Worm (Caenorhabditis elegans) whole organism, young adult: Measurements from ENCODE around the gene rpt-3.

Source experiments
- B0336.3 ChIP-seq: fragments of 200-800 bp; sonication (Bioruptor generic); IDR thresholded peaks from 2 replicates; pipeline ENCODE4 v1.3.6; 2022; ENCODE audit warnings: missing genetic modification characterization, missing compliant biosample characterization
- C06A6.2 ChIP-seq: fragments of 200-800 bp; sonication (Bioruptor generic); conservative IDR thresholded peaks from 2 replicates; pipeline ENCODE4 v1.3.6; 2022; ENCODE audit warnings: missing genetic modification characterization, missing compliant biosample characterization
- F22D6.2 ChIP-seq: sonication (generic microtip); optimal IDR thresholded peaks from 2 replicates; lab custom pipeline; 2016; ENCODE audit warnings: mild to moderate bottlenecking, missing genetic modification characterization, missing compliant biosample characterization
- F33H1.4 ChIP-seq: fragments of 200-800 bp; sonication (Bioruptor generic); IDR thresholded peaks from 2 replicates; pipeline ENCODE4 v1.3.6; 2022; ENCODE audit warnings: missing genetic modification reagents, missing genetic modification characterization, missing compliant biosample characterization
- F52B5.7 ChIP-seq: sonication (generic microtip); optimal IDR thresholded peaks from 2 replicates; lab custom pipeline; 2016; ENCODE audit warnings: mild to moderate bottlenecking, missing genetic modification characterization, missing compliant biosample characterization
- K12H6.12 ChIP-seq: fragments of 200-800 bp; sonication (Bioruptor generic); optimal IDR thresholded peaks from 2 replicates; lab custom pipeline; 2018; ENCODE audit warnings: mild to moderate bottlenecking, missing genetic modification characterization, missing compliant biosample characterization
- Y53G8AR.9 ChIP-seq: fragments of 200-800 bp; sonication (Bioruptor generic); conservative IDR thresholded peaks from 2 replicates; pipeline ENCODE4 v1.3.6; 2022; ENCODE audit warnings: missing genetic modification reagents, missing genetic modification characterization, missing compliant biosample characterization
- Y79H2A.3 ChIP-seq: fragments of 200-800 bp; sonication (Bioruptor generic); conservative IDR thresholded peaks from 2 replicates; pipeline ENCODE4 v1.3.6; 2022; ENCODE audit warnings: missing genetic modification reagents, missing genetic modification characterization, missing compliant biosample characterization
- atf-7 ChIP-seq: sonication (generic microtip); optimal IDR thresholded peaks from 2 replicates; lab custom pipeline; 2017; ENCODE audit warnings: mild to moderate bottlenecking, missing genetic modification characterization, missing compliant biosample characterization
- attf-6 ChIP-seq: fragments of 200-800 bp; sonication (Bioruptor generic); IDR thresholded peaks from 2 replicates; pipeline ENCODE4 v1.3.6; 2022; ENCODE audit warnings: missing genetic modification reagents, missing genetic modification characterization, missing compliant biosample characterization
- ccch-3 ChIP-seq: fragments of 200-800 bp; sonication (Bioruptor generic); optimal IDR thresholded peaks from 2 replicates; lab custom pipeline; 2018; ENCODE audit warnings: mild to moderate bottlenecking, missing genetic modification characterization, missing compliant biosample characterization
- cebp-1 ChIP-seq, 2 experiments: fragments of 200-800 bp in 1 of 2; sonication (Bioruptor generic) in 1 of 2; sonication (generic microtip) in 1 of 2; IDR thresholded peaks in 1 of 2; optimal IDR thresholded peaks in 1 of 2; 2 replicates each; pipeline versions ENCODE4 v1.3.6 to Lab custom; 2017 to 2022; ENCODE audit warnings: missing compliant biosample characterization in 2 of 2, missing genetic modification characterization in 2 of 2, mild to moderate bottlenecking in 1 of 2, missing genetic modification reagents in 1 of 2, moderate library complexity in 1 of 2
- dox-1 ChIP-seq: fragments of 200-800 bp; sonication (Bioruptor generic); IDR thresholded peaks from 2 replicates; pipeline ENCODE4 v1.3.6; 2022; ENCODE audit warnings: missing genetic modification reagents, missing genetic modification characterization, missing compliant biosample characterization
- dpff-1 ChIP-seq: sonication (generic microtip); optimal IDR thresholded peaks from 2 replicates; lab custom pipeline; 2017; ENCODE audit warnings: mild to moderate bottlenecking, missing genetic modification characterization, missing compliant biosample characterization
- efl-1 ChIP-seq: fragments of 150-350 bp; optimal IDR thresholded peaks from 2 replicates; lab custom pipeline; 2014; ENCODE audit warnings: missing biosample characterization, missing genetic modification reagents, missing genetic modification characterization
- egl-44 ChIP-seq: fragments of 200-800 bp; sonication (Bioruptor generic); IDR thresholded peaks from 2 replicates; pipeline ENCODE4 v1.3.6; 2022; ENCODE audit warnings: missing genetic modification reagents, missing genetic modification characterization, missing compliant biosample characterization
- him-1 ChIP-seq: sonication (generic microtip); optimal IDR thresholded peaks from 2 replicates; lab custom pipeline; 2016; ENCODE audit warnings: missing genotype, missing genetic modification reagents, missing genetic modification characterization, missing compliant biosample characterization
- hmg-1.2 ChIP-seq: fragments of 200-800 bp; sonication (Bioruptor generic); IDR thresholded peaks from 2 replicates; pipeline ENCODE4 v1.3.6; 2022; ENCODE audit warnings: missing genetic modification reagents, missing genetic modification characterization, missing compliant biosample characterization
- let-526 ChIP-seq: fragments of 200-800 bp; sonication (Bioruptor generic); IDR thresholded peaks from 2 replicates; pipeline ENCODE4 v1.3.6; 2022; ENCODE audit warnings: missing genetic modification reagents, missing genetic modification characterization, missing compliant biosample characterization
- let-607 ChIP-seq, 2 experiments: fragments of 200-800 bp in 1 of 2; sonication (Bioruptor generic) in 1 of 2; sonication (generic microtip) in 1 of 2; optimal IDR thresholded peaks; 2 replicates each; lab custom pipeline; 2016 to 2018; ENCODE audit warnings: mild to moderate bottlenecking in 2 of 2, missing compliant biosample characterization in 2 of 2, missing genetic modification characterization in 2 of 2, moderate library complexity in 2 of 2, missing genotype in 1 of 2
- lin-26 ChIP-seq: fragments of 200-800 bp; sonication (Bioruptor generic); IDR thresholded peaks from 2 replicates; pipeline ENCODE4 v1.3.6; 2022; ENCODE audit warnings: missing genetic modification reagents, missing genetic modification characterization, missing compliant biosample characterization
- lin-35 ChIP-seq, 3 experiments: fragments of 150-350 bp in 2 of 3; sonication (generic microtip) in 1 of 3; optimal IDR thresholded peaks; 2 replicates each; lab custom pipeline; 2014 to 2018; ENCODE audit warnings: missing biosample characterization in 3 of 3, missing genetic modification characterization in 3 of 3, missing genetic modification reagents in 3 of 3
- lin-40 ChIP-seq: sonication (generic microtip); optimal IDR thresholded peaks from 2 replicates; lab custom pipeline; 2016; ENCODE audit warnings: missing genetic modification characterization, mild to moderate bottlenecking, missing compliant biosample characterization, missing genotype, missing genetic modification reagents
- lin-54 ChIP-seq: fragments of 200-800 bp; sonication (Bioruptor generic); optimal IDR thresholded peaks from 2 replicates; lab custom pipeline; 2018; ENCODE audit warnings: mild to moderate bottlenecking, missing genetic modification characterization, missing compliant biosample characterization
- mcd-1 ChIP-seq: fragments of 200-800 bp; sonication (Bioruptor generic); IDR thresholded peaks from 2 replicates; pipeline ENCODE4 v1.3.6; 2022; ENCODE audit warnings: missing genetic modification reagents, missing genetic modification characterization, missing compliant biosample characterization
- mxl-1 ChIP-seq: sonication (generic microtip); optimal IDR thresholded peaks from 2 replicates; lab custom pipeline; 2016; ENCODE audit warnings: missing genetic modification characterization, missing compliant biosample characterization
- nhr-179 ChIP-seq: sonication (generic microtip); optimal IDR thresholded peaks from 2 replicates; lab custom pipeline; 2016; ENCODE audit warnings: mild to moderate bottlenecking, missing genetic modification characterization, missing compliant biosample characterization
- nhr-80 ChIP-seq: sonication (generic microtip); optimal IDR thresholded peaks from 2 replicates; lab custom pipeline; 2016; ENCODE audit warnings: missing genetic modification characterization, missing compliant biosample characterization
- pha-4 ChIP-seq: fragments of 150-350 bp; sonication (generic microtip); optimal IDR thresholded peaks from 2 replicates; lab custom pipeline; 2014; ENCODE audit warnings: missing biosample characterization, missing genetic modification reagents, missing genetic modification characterization
- repo-1 ChIP-seq: sonication (generic microtip); optimal IDR thresholded peaks from 2 replicates; lab custom pipeline; 2017; ENCODE audit warnings: mild to moderate bottlenecking, missing genetic modification characterization, missing compliant biosample characterization
- rpc-1 ChIP-seq, 2 experiments: fragments of 150-350 bp in 1 of 2; sonication (generic microtip) in 1 of 2; optimal IDR thresholded peaks; 2 replicates each; lab custom pipeline; 2014 to 2018; ENCODE audit warnings: missing biosample characterization in 1 of 2, missing genetic modification characterization in 1 of 2, missing genetic modification reagents in 1 of 2, missing genotype in 1 of 2
- snpc-3.4 ChIP-seq: sonication (generic microtip); optimal IDR thresholded peaks from 2 replicates; lab custom pipeline; 2017; ENCODE audit warnings: missing genetic modification characterization, mild to moderate bottlenecking, missing compliant biosample characterization, antibody characterized with exemption, moderate library complexity, missing genotype, missing genetic modification reagents
- somi-1 ChIP-seq: fragments of 200-800 bp; sonication (Bioruptor generic); optimal IDR thresholded peaks from 2 replicates; lab custom pipeline; 2018; ENCODE audit warnings: mild to moderate bottlenecking, missing genetic modification characterization, missing compliant biosample characterization
- tbx-9 ChIP-seq: sonication (generic microtip); optimal IDR thresholded peaks from 2 replicates; lab custom pipeline; 2016; ENCODE audit warnings: borderline replicate concordance, missing genetic modification characterization, inconsistent platforms, missing compliant biosample characterization
- tlf-1 ChIP-seq: fragments of 200-800 bp; sonication (Bioruptor generic); optimal IDR thresholded peaks from 2 replicates; lab custom pipeline; 2018; ENCODE audit warnings: mild to moderate bottlenecking, missing genetic modification characterization, missing compliant biosample characterization
- zim-3 ChIP-seq: sonication (generic microtip); optimal IDR thresholded peaks from 2 replicates; lab custom pipeline; 2017; ENCODE audit warnings: mild to moderate bottlenecking, missing genetic modification characterization, moderate library complexity, missing compliant biosample characterization
- ztf-26 ChIP-seq: sonication (generic microtip); optimal IDR thresholded peaks from 2 replicates; lab custom pipeline; 2017; ENCODE audit warnings: missing genetic modification characterization, missing compliant biosample characterization

The rpt-3 gene

DNA sequence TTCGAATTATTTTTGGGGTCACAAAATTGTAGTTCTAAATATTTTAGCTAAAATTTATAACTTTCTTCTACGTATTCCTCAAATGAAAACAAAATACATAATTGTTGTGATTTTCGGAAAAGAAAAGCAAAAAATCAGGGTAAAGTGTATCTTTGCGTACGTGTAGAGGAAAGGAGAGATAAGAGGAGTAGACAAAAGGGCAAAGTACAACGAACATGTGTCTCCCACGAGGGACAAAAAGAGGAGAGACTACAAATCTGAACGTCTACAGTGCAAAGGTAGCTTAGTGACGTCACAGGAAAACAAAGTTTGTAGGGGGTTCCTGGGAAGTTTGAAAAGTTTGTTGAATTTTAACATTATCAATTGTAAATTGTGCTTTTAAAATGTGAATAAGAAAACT is 42.1 kb upstream of the rpt-3 start:
- TF ChIP-seq somi-1 (GFP tag; lab: Kevin White, UChicago) = peak; percentile 7
- 0 out of 2 replicates have a peak, but pooled peaks have one; percentile 35 for TF ChIP-seq Y53G8AR.9
- peak; percentile 52 for TF ChIP-seq tlf-1
- TF ChIP-seq mcd-1 (GFP tag; lab: Robert Waterston, UW) = peak; percentile 42
- TF ChIP-seq K12H6.12 (tag; lab: Kevin White, UChicago) = peak; percentile 7
- TF ChIP-seq lin-26 = no peak
- peak in 1 of 2 experiments; percentile 33 for TF ChIP-seq let-607 (tag; optimal IDR thresholded peaks at IDR 0.05; lab: Kevin White, UChicago)
- peak; percentile 28 for TF ChIP-seq F22D6.2 (tag; lab: Kevin White, UChicago)
- TF ChIP-seq mxl-1 (tag; lab: Kevin White, UChicago) = peak; percentile 7
- peak; percentile 40 for TF ChIP-seq nhr-80 (tag; lab: Kevin White, UChicago)
- TF ChIP-seq lin-40 = peak; percentile 36
- 0 out of 2 replicates have a peak, but pooled peaks have one; percentile 50 for TF ChIP-seq egl-44 (GFP tag; lab: Robert Waterston, UW)
- TF ChIP-seq ztf-26 (tag; lab: Kevin White, UChicago) = no peak
- no peak for TF ChIP-seq him-1 (tag; lab: Kevin White, UChicago)
- no peak for TF ChIP-seq lin-35 (GFP tag; optimal IDR thresholded peaks at IDR 0.05; lab: Kevin White, UChicago)
- TF ChIP-seq atf-7 (tag; lab: Kevin White, UChicago) = peak; percentile 64
- TF ChIP-seq dox-1 (GFP tag; lab: Robert Waterston, UW) = 0 out of 2 replicates have a peak, but pooled peaks have one; percentile 44
- TF ChIP-seq rpc-1 (optimal IDR thresholded peaks at IDR 0.05; lab: Kevin White, UChicago) = no peak
- TF ChIP-seq rpc-1 (tag; optimal IDR thresholded peaks at IDR 0.05; lab: Kevin White, UChicago) = no peak
- peak; percentile 9; the same call in 1 of the 2 replicates for TF ChIP-seq Y79H2A.3
- 0 out of 2 replicates have a peak, but pooled peaks have one; percentile 17 for TF ChIP-seq hmg-1.2 (GFP tag; lab: Robert Waterston, UW)
- no peak for TF ChIP-seq snpc-3.4 (tag; lab: Kevin White, UChicago)
- TF ChIP-seq cebp-1 (GFP tag; IDR thresholded peaks at IDR 0.05; lab: Robert Waterston, UW) = no peak
- TF ChIP-seq cebp-1 (tag; optimal IDR thresholded peaks at IDR 0.05; lab: Kevin White, UChicago) = peak; percentile 58
- no peak for TF ChIP-seq pha-4 (tag; lab: Kevin White, UChicago)
- TF ChIP-seq C06A6.2 (GFP tag; lab: Robert Waterston, UW) = peak; percentile 57; the same call in 1 of the 2 replicates
- no peak for TF ChIP-seq tbx-9 (tag; lab: Kevin White, UChicago)
- no peak for TF ChIP-seq dpff-1
- peak; percentile 13 for TF ChIP-seq lin-54
- TF ChIP-seq zim-3 (tag; lab: Kevin White, UChicago) = no peak
- TF ChIP-seq F52B5.7 (tag; lab: Kevin White, UChicago) = no peak
- no peak for TF ChIP-seq efl-1
- TF ChIP-seq nhr-179 (tag; lab: Kevin White, UChicago) = no peak
- 0 out of 2 replicates have a peak, but pooled peaks have one; percentile 44 for TF ChIP-seq let-526 (GFP tag; lab: Robert Waterston, UW)
- no peak for TF ChIP-seq ccch-3 (GFP tag; lab: Kevin White, UChicago)
- peak; percentile 47; the same call in 1 of the 2 replicates for TF ChIP-seq B0336.3 (GFP tag; lab: Robert Waterston, UW)
- no peak for TF ChIP-seq F33H1.4 (GFP tag; lab: Robert Waterston, UW)

- TF ChIP-seq Y53G8AR.9 (no peak), zim-3 (tag; lab: Kevin White, UChicago) (no peak), repo-1 (peak; percentile 46), attf-6 (GFP tag; lab: Robert Waterston, UW) (0 out of 2 replicates have a peak, but pooled peaks have one; percentile 30)
These were observed 39.7 kb upstream of the rpt-3 start for ce11 chrIII:6449854-6450253.
